Fruit fly (Drosophila melanogaster) whole organism, pupa: ENCODE measurements around the gene Gbeta76C.
A peak's percentile ranks its signal among the peaks of the same experiment; 100 is the strongest.

Source experiments
- CG10348 ChIP-seq: fragments of 200-800 bp; sonication (Bioruptor generic); IDR thresholded peaks from 2 replicates; pipeline ENCODE4 v1.3.6; 2022; ENCODE audit warnings: missing biosample characterization, missing genetic modification characterization
- CG12605 ChIP-seq: fragments of 200-800 bp; sonication (Bioruptor generic); IDR thresholded peaks from 2 replicates; pipeline ENCODE4 v1.3.6; 2022; ENCODE audit warnings: missing biosample characterization, missing genetic modification characterization
- CG13204 ChIP-seq: fragments of 200-800 bp; sonication (Bioruptor generic); optimal IDR thresholded peaks from 2 replicates; lab custom pipeline; 2018; ENCODE audit warnings: missing biosample characterization, mild to moderate bottlenecking, missing genetic modification characterization, moderate library complexity
- CG14655 ChIP-seq: fragments of 200-800 bp; sonication (Bioruptor generic); optimal IDR thresholded peaks from 3 replicates; lab custom pipeline; 2017; ENCODE audit warnings: mild to moderate bottlenecking, missing biosample characterization, missing genetic modification reagents, missing genetic modification characterization
- CG15710 ChIP-seq: fragments of 200-800 bp; sonication (Bioruptor generic); optimal IDR thresholded peaks from 2 replicates; lab custom pipeline; 2018; ENCODE audit warnings: missing biosample characterization, mild to moderate bottlenecking, missing genetic modification characterization, moderate library complexity
- CG17806 ChIP-seq: fragments of 200-800 bp; sonication (Bioruptor generic); optimal IDR thresholded peaks from 2 replicates; lab custom pipeline; 2018; ENCODE audit warnings: missing biosample characterization, mild to moderate bottlenecking, missing genetic modification characterization, moderate library complexity
- CG32121 ChIP-seq: fragments of 200-800 bp; sonication (Bioruptor generic); IDR thresholded peaks from 2 replicates; pipeline ENCODE4 v1.3.6; 2022; ENCODE audit warnings: missing biosample characterization, missing genetic modification characterization
- CG34367 ChIP-seq: fragments of 200-800 bp; sonication (Bioruptor generic); optimal IDR thresholded peaks from 2 replicates; lab custom pipeline; 2018; ENCODE audit warnings: missing biosample characterization, mild to moderate bottlenecking, missing genetic modification characterization
- CG4496 ChIP-seq: fragments of 200-800 bp; sonication (Bioruptor generic); IDR thresholded peaks from 3 replicates; pipeline ENCODE4 v1.3.6; 2022; ENCODE audit warnings: missing biosample characterization, missing genetic modification characterization
- CG8159 ChIP-seq: fragments of 200-800 bp; sonication (Bioruptor generic); optimal IDR thresholded peaks from 3 replicates; lab custom pipeline; 2018; ENCODE audit warnings: missing biosample characterization, mild to moderate bottlenecking, missing genetic modification characterization, moderate library complexity
- CG8301 ChIP-seq: fragments of 200-800 bp; sonication (Bioruptor generic); optimal IDR thresholded peaks from 2 replicates; lab custom pipeline; 2018; ENCODE audit warnings: missing biosample characterization, mild to moderate bottlenecking, missing genetic modification characterization
- CG9948 ChIP-seq: fragments of 200-800 bp; sonication (Bioruptor generic); optimal IDR thresholded peaks from 2 replicates; lab custom pipeline; 2018; ENCODE audit warnings: missing biosample characterization, mild to moderate bottlenecking, missing genetic modification characterization, moderate library complexity
- D1 ChIP-seq: fragments of 200-800 bp; sonication (Bioruptor generic); optimal IDR thresholded peaks from 2 replicates; lab custom pipeline; 2018; ENCODE audit warnings: missing biosample characterization, mild to moderate bottlenecking, missing genetic modification characterization, moderate library complexity
- EcR ChIP-seq: fragments of 200-800 bp; sonication (Bioruptor generic); optimal IDR thresholded peaks from 3 replicates; lab custom pipeline; 2019; ENCODE audit warnings: missing biosample characterization, missing genetic modification characterization, mild to moderate bottlenecking, moderate library complexity, missing genetic modification reagents
- Ets98B ChIP-seq: fragments of 200-800 bp; sonication (Bioruptor generic); IDR thresholded peaks from 2 replicates; pipeline ENCODE4 v1.3.6; 2022; ENCODE audit warnings: missing biosample characterization, missing genetic modification characterization
- Pif1A ChIP-seq: fragments of 200-800 bp; sonication (Bioruptor generic); optimal IDR thresholded peaks from 3 replicates; lab custom pipeline; 2016; ENCODE audit warnings: missing biosample characterization, missing genetic modification characterization
- Pif1B ChIP-seq: fragments of 200-800 bp; sonication (Bioruptor generic); optimal IDR thresholded peaks from 3 replicates; lab custom pipeline; 2016; ENCODE audit warnings: missing biosample characterization, missing genetic modification characterization
- Snoo ChIP-seq: fragments of 200-800 bp; sonication (Bioruptor generic); optimal IDR thresholded peaks from 3 replicates; lab custom pipeline; 2017; ENCODE audit warnings: missing biosample characterization, mild to moderate bottlenecking, missing genetic modification characterization, inconsistent platforms
- fd96Ca ChIP-seq: fragments of 200-800 bp; sonication (Bioruptor generic); IDR thresholded peaks from 3 replicates; pipeline ENCODE4 v1.3.6; 2022; ENCODE audit warnings: missing biosample characterization, missing genetic modification characterization
- gl ChIP-seq: fragments of 200-800 bp; sonication (Bioruptor generic); optimal IDR thresholded peaks from 2 replicates; lab custom pipeline; 2018; ENCODE audit warnings: missing biosample characterization, mild to moderate bottlenecking, missing genetic modification characterization
- rn ChIP-seq: fragments of 200-800 bp; sonication (Bioruptor generic); IDR thresholded peaks from 2 replicates; pipeline ENCODE4 v1.3.6; 2022; ENCODE audit warnings: missing biosample characterization, missing genetic modification characterization

The Gbeta76C gene

DNA sequence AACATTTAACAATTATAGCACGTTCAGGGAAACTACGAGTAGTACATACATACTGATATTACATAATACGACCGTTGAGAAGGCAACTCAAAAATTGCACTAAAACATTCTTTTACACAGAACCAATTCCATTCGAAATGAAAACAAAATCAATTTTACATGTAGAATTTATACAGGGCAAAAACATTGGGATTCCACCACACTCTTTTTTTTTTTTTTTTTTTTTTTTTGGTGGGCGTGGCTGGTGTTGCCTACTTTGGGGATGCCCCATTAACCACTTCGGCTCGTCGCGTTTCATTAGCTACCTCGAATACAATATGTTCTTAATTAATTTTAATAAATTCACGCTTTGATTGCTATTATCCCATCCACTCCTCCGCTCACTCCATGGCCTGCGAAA lies 36.8 kb upstream of the Gbeta76C start:
- TF ChIP-seq CG4496 (GFP tag; lab: Robert Waterston, UW): peak; percentile 93
- peak; percentile 91 for TF ChIP-seq CG12605
- TF ChIP-seq CG8301 (tag; lab: Kevin White, UChicago): peak; percentile 7
- peak; percentile 47 for TF ChIP-seq CG14655 (GFP tag; lab: Kevin White, UChicago)
- no peak for TF ChIP-seq Pif1A
- TF ChIP-seq CG10348 (GFP tag; lab: Robert Waterston, UW): no peak
- peak; percentile 67 for TF ChIP-seq CG15710
- peak; percentile 82 for TF ChIP-seq Ets98B (GFP tag; lab: Robert Waterston, UW)
- TF ChIP-seq CG9948 (tag; lab: Kevin White, UChicago): peak; percentile 24
- TF ChIP-seq Snoo (tag; lab: Kevin White, UChicago): peak; percentile 74
- peak; percentile 60 for TF ChIP-seq gl (tag; lab: Kevin White, UChicago)
- peak; percentile 57 for TF ChIP-seq CG34367 (tag; lab: Kevin White, UChicago)
- TF ChIP-seq Pif1B (GFP tag; lab: Kevin White, UChicago): no peak
- TF ChIP-seq D1 (tag; lab: Kevin White, UChicago): no peak
- peak; percentile 62 for TF ChIP-seq CG13204
- peak; percentile 51 for TF ChIP-seq CG8159
- TF ChIP-seq rn (GFP tag; lab: Robert Waterston, UW): peak; percentile 63; the same call in 1 of the 2 replicates
- TF ChIP-seq EcR (GFP tag; lab: Kevin White, UChicago): no peak
- TF ChIP-seq CG17806 (tag; lab: Kevin White, UChicago): peak; percentile 54
- peak; percentile 81 for TF ChIP-seq CG32121 (GFP tag; lab: Robert Waterston, UW)
- TF ChIP-seq fd96Ca (GFP tag; lab: Robert Waterston, UW): peak; percentile 74; the same call in 2 of the 3 replicates

dm6 chr3L:19653470-19653869 lies 34.0 kb upstream of the Gbeta76C start:
- TF ChIP-seq CG32121 (GFP tag; lab: Robert Waterston, UW): no peak
- no peak for TF ChIP-seq CG12605
- no peak for TF ChIP-seq rn (GFP tag; lab: Robert Waterston, UW)

- TF ChIP-seq CG13204 (no peak), CG8159 (peak; percentile 7)
- TF ChIP-seq, all 21 proteins: peak for 1
Observed at dm6 chr3L:19655923-19656322, 31.5 kb upstream of the Gbeta76C start.

DNA sequence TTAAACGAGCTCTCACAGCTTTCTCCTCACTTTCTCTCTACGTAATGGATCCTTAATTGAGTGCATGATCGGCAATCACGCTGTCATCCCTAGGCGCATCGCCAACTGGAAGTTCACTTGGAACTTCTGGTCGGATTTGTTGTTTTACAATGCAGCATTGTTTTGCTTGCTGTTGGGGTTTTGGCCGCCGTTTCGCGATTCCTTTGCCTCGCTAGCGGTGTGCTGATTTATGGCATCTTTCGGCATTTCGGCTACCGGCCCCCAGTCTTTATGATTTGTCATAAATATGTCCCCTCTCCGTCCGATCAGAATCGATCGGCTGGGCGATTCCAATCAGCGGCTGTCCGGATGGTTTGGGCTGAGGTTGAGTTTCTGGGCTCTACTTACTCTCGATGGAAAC lies 24.5 kb upstream of the Gbeta76C start:
- no peak for TF ChIP-seq fd96Ca (GFP tag; lab: Robert Waterston, UW)
- no peak for TF ChIP-seq Pif1A
- no peak for TF ChIP-seq Pif1B (GFP tag; lab: Kevin White, UChicago)
- TF ChIP-seq CG8301 (tag; lab: Kevin White, UChicago): no peak
- TF ChIP-seq CG10348 (GFP tag; lab: Robert Waterston, UW): no peak
- no peak for TF ChIP-seq gl (tag; lab: Kevin White, UChicago)
- no peak for TF ChIP-seq EcR (GFP tag; lab: Kevin White, UChicago)
- TF ChIP-seq CG13204: no peak
- TF ChIP-seq CG17806 (tag; lab: Kevin White, UChicago): no peak
- no peak for TF ChIP-seq CG4496 (GFP tag; lab: Robert Waterston, UW)
- TF ChIP-seq CG8159: no peak
- no peak for TF ChIP-seq Ets98B (GFP tag; lab: Robert Waterston, UW)
- TF ChIP-seq, all 21 proteins: peak for 0

DNA sequence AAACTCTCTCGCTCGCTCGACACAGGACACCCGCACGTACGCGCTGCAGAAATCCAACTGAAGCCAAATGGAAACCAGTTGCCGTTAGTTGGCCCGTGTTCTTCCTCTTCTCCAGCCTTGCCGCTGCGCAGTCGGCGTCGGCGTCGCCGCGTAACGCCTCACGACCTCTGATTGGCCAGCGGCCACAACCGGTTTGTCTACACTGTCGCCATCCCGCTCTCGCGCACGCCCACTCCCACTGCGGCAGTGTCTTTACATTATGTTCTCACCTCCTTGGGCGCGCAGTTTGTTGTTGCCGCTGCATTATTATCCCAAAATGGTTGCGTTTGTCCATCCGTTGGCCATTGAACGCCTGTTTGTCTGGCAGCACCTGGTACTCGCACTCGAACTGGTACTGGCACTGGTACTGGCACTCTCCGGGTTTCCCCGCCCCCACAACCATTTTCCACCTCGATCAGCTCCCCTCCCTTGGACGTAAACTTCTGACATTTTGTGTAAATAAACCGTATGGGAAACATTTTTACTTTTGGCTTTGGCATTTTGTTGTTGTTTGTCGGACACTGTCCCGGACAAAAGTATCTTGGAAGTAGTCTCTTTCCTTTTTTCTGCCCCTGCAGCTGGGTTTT lies 23.7 kb upstream of the Gbeta76C start, which contains the start of gene tey:
TSS of gene tey (minus strand) at position 500 of the 626 bp plus-strand sequence.
- no peak for TF ChIP-seq CG14655 (GFP tag; lab: Kevin White, UChicago)
- 0 out of 3 replicates have a peak, but pooled peaks have one; percentile 26 for TF ChIP-seq CG4496 (GFP tag; lab: Robert Waterston, UW)
- TF ChIP-seq CG17806 (tag; lab: Kevin White, UChicago): no peak
- TF ChIP-seq Pif1B (GFP tag; lab: Kevin White, UChicago): peak; percentile 2

dm6 chr3L:19665059-19665626 lies 22.3 kb upstream of the Gbeta76C start:
- TF ChIP-seq CG14655 (GFP tag; lab: Kevin White, UChicago) (peak; percentile 1), CG32121 (GFP tag; lab: Robert Waterston, UW) (no peak)

DNA sequence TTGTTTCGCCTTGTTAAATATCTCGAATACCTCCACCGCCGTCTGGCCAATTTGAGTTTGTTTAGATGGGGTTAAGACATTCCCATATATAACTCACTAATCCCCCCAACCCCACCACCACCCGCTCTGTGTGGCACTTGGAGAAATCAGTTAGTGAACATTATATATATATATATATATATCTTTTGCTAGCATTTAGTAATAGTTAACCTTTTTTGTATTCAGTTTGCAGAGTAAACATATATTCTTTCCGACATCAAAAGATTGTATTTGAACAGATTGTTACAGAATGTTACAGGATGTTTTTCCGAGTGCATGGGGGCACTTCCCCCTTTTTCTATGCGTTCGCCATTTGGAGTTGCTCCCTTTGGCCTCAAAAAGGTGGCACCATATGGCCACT lies 16.9 kb upstream of the Gbeta76C start:
- TF ChIP-seq CG14655 (GFP tag; lab: Kevin White, UChicago): peak; percentile 9
- TF ChIP-seq D1 (tag; lab: Kevin White, UChicago): no peak
- TF ChIP-seq CG17806 (tag; lab: Kevin White, UChicago): peak; percentile 3
- TF ChIP-seq CG8159: peak; percentile 9
- no peak for TF ChIP-seq CG13204
- TF ChIP-seq CG15710: no peak
- TF ChIP-seq CG32121 (GFP tag; lab: Robert Waterston, UW): no peak
